Fruit fly (Drosophila melanogaster): Measurements from ENCODE around the gene Ost48.
A peak's percentile ranks its signal among the peaks of the same experiment; 100 is the strongest.

The Ost48 gene

DNA sequence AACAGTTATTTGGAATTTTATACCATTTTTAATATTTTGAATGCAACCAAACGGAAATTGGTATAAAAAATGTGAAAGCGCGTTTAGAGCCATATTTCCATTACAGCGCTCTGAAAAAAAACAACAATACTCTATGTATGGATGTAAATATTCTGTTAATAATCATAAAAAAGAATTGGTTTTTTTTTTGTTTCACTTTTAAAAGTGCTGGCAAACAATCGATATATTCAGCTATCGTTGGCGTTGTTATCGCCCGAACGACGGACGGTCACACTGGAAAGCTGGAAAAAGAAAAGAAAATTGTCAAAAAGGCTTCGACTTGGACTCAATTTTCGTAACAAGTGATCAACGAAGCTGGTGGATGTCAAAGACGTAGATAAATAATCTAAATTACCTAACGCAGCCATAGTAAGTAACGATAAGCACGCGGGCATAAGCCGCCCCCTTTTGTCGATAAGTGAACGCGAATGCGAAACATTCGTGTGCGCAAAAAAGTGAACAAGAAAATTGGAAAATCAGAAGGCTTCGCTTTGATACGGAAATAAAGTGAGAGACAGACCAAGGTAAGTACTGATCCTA, 16.0 kb downstream of the Ost48 start, which contains the start of gene CG7065 (continued):
- no peak for TF ChIP-seq CG6254 (GFP tag; optimal IDR thresholded peaks at IDR 0.05)
- no peak for TF ChIP-seq prd (optimal IDR thresholded peaks at IDR 0.05)
- TF ChIP-seq prd (GFP tag; IDR thresholded peaks at IDR 0.05), result no peak
- TF ChIP-seq CG32532 (GFP tag; IDR thresholded peaks at IDR 0.05), result no peak
- TF ChIP-seq CG32772 (GFP tag; IDR thresholded peaks at IDR 0.05), result no peak
- peak; percentile 59 for TF ChIP-seq sens (GFP tag)
- 0 out of 3 replicates have a peak, but pooled peaks have one; percentile 36 for TF ChIP-seq CG14860 (GFP tag; IDR thresholded peaks at IDR 0.05; ENCODE audit: partially characterized antibody)
- no peak for TF ChIP-seq CG8765 (GFP tag; IDR thresholded peaks at IDR 0.05)
- peak; percentile 21 for TF ChIP-seq Sin3A (optimal IDR thresholded peaks at IDR 0.05)
- TF ChIP-seq sob (GFP tag; IDR thresholded peaks at IDR 0.05), result no peak
- no peak for TF ChIP-seq emc (GFP tag; optimal IDR thresholded peaks at IDR 0.05)
- TF ChIP-seq CG33557 (GFP tag; optimal IDR thresholded peaks at IDR 0.05), result no peak
- no peak for TF ChIP-seq CG31441 (GFP tag; IDR thresholded peaks at IDR 0.05)
- no peak for TF ChIP-seq CG4360 (GFP tag; IDR thresholded peaks at IDR 0.05)
- no peak for TF ChIP-seq cato (GFP tag; optimal IDR thresholded peaks at IDR 0.05; ENCODE audit: borderline replicate concordance)
- no peak for TF ChIP-seq CG8281 (tag; optimal IDR thresholded peaks at IDR 0.05)
- no peak for TF ChIP-seq CG11085 (GFP tag; IDR thresholded peaks at IDR 0.05)
- TF ChIP-seq CG9437 (GFP tag; optimal IDR thresholded peaks at IDR 0.05), result no peak
- no peak for TF ChIP-seq CG9817 (tag; optimal IDR thresholded peaks at IDR 0.05)
- TF ChIP-seq CG9797 (GFP tag; optimal IDR thresholded peaks at IDR 0.05), result peak; percentile 70
- peak; percentile 75 for TF ChIP-seq bbx (GFP tag; IDR thresholded peaks at IDR 0.05; ENCODE audit: partially characterized antibody)
- no peak for TF ChIP-seq CG13123 (GFP tag; optimal IDR thresholded peaks at IDR 0.05)
- no peak for TF ChIP-seq salm (tag; optimal IDR thresholded peaks at IDR 0.05)
- no peak for TF ChIP-seq CG30403 (GFP tag; optimal IDR thresholded peaks at IDR 0.05)
- no peak for TF ChIP-seq CG11398 (GFP tag; optimal IDR thresholded peaks at IDR 0.05)
- TF ChIP-seq Optix (GFP tag; IDR thresholded peaks at IDR 0.05), result no peak
- no peak for TF ChIP-seq CG12391 (tag; optimal IDR thresholded peaks at IDR 0.05)
- no peak for TF ChIP-seq wor (GFP tag; IDR thresholded peaks at IDR 0.05)
- TF ChIP-seq MBD-R2 (GFP tag; IDR thresholded peaks at IDR 0.05), result peak; percentile 65
- TF ChIP-seq Dek (tag; optimal IDR thresholded peaks at IDR 0.05), result no peak
- no peak for TF ChIP-seq Eip74EF (GFP tag; optimal IDR thresholded peaks at IDR 0.05)
- peak; percentile 67 for TF ChIP-seq vnd (GFP tag; IDR thresholded peaks at IDR 0.05; ENCODE audit: partially characterized antibody)
- no peak for TF ChIP-seq sug (tag; optimal IDR thresholded peaks at IDR 0.05)
- no peak for TF ChIP-seq CG17361 (GFP tag; IDR thresholded peaks at IDR 0.05)
- TF ChIP-seq Sox100B (GFP tag; optimal IDR thresholded peaks at IDR 0.05), result no peak
- no peak for TF ChIP-seq fd102C (GFP tag; optimal IDR thresholded peaks at IDR 0.05)
- TF ChIP-seq gsb (GFP tag; IDR thresholded peaks at IDR 0.05), result no peak
- TF ChIP-seq CG3407 (GFP tag; optimal IDR thresholded peaks at IDR 0.05), result no peak
- no peak for TF ChIP-seq ro (GFP tag; IDR thresholded peaks at IDR 0.05)
- no peak for TF ChIP-seq usp (GFP tag; optimal IDR thresholded peaks at IDR 0.05)
- no peak for TF ChIP-seq Vsx1 (GFP tag; optimal IDR thresholded peaks at IDR 0.05)
- no peak for TF ChIP-seq tgo (GFP tag; IDR thresholded peaks at IDR 0.05)
- TF ChIP-seq stwl (tag; optimal IDR thresholded peaks at IDR 0.05), result peak; percentile 40
- no peak for TF ChIP-seq Usf (GFP tag; optimal IDR thresholded peaks at IDR 0.05)
- no peak for TF ChIP-seq Hey (tag; optimal IDR thresholded peaks at IDR 0.05)
- no peak for TF ChIP-seq CG14667 (GFP tag; IDR thresholded peaks at IDR 0.05)
- no peak for TF ChIP-seq CG14441 (GFP tag; IDR thresholded peaks at IDR 0.05)
- TF ChIP-seq CG3163 (GFP tag; optimal IDR thresholded peaks at IDR 0.05), result no peak
- peak; percentile 56 for TF ChIP-seq E2f2 (GFP tag; IDR thresholded peaks at IDR 0.05)
- TF ChIP-seq ken (GFP tag; IDR thresholded peaks at IDR 0.05), result no peak
- TF ChIP-seq Asciz (GFP tag; optimal IDR thresholded peaks at IDR 0.05), result no peak
- TF ChIP-seq Taf1 (GFP tag; IDR thresholded peaks at IDR 0.05), result no peak
